Fruit fly (Drosophila melanogaster) whole organism, embryonic: ENCODE results near the gene CycG.

ENCODE experiments used
- ATbp ChIP-seq: fragments of 200-800 bp; sonication (Bioruptor generic); optimal IDR thresholded peaks from 2 replicates; lab custom pipeline; 2017; ENCODE audit warnings: missing biosample characterization, mild to moderate bottlenecking, missing genetic modification characterization, missing genetic modification reagents
- Awh ChIP-seq: fragments of 200-800 bp; sonication (Bioruptor generic); IDR thresholded peaks from 2 replicates; pipeline ENCODE4, ENCODE4 v1.3.6; 2022; ENCODE audit warnings: missing biosample characterization, missing genetic modification characterization
- CG10209 ChIP-seq: fragments of 200-800 bp; sonication (Bioruptor generic); optimal IDR thresholded peaks from 3 replicates; lab custom pipeline; 2017; ENCODE audit warnings: missing biosample characterization, mild to moderate bottlenecking, missing genetic modification characterization, missing genetic modification reagents
- CG10366 ChIP-seq: fragments of 200-800 bp; sonication (Bioruptor generic); IDR thresholded peaks from 2 replicates; pipeline ENCODE4 v1.3.6; 2022; ENCODE audit warnings: missing biosample characterization, missing genetic modification characterization
- CG12219 ChIP-seq: fragments of 200-800 bp; sonication (Bioruptor generic); optimal IDR thresholded peaks from 3 replicates; lab custom pipeline; 2018; ENCODE audit warnings: missing biosample characterization, mild to moderate bottlenecking, missing genetic modification characterization
- CG12744 ChIP-seq: fragments of 200-800 bp; sonication (Bioruptor generic); optimal IDR thresholded peaks from 2 replicates; lab custom pipeline; 2016; ENCODE audit warnings: missing biosample characterization, missing genetic modification characterization
- CG2889 ChIP-seq: fragments of 200-800 bp; sonication (Bioruptor generic); IDR thresholded peaks from 3 replicates; pipeline ENCODE4 v1.3.6; 2022; ENCODE audit warnings: missing biosample characterization, missing genetic modification characterization
- CG31441 ChIP-seq: fragments of 200-800 bp; sonication (Bioruptor generic); IDR thresholded peaks from 2 replicates; pipeline ENCODE4 v1.3.6; 2022; ENCODE audit warnings: missing biosample characterization, missing genetic modification characterization
- CG3726 ChIP-seq: fragments of 200-800 bp; sonication (Bioruptor generic); IDR thresholded peaks from 3 replicates; pipeline ENCODE4, ENCODE4 v1.3.6; 2022; ENCODE audit warnings: missing biosample characterization, missing genetic modification characterization
- CG3847 ChIP-seq: fragments of 200-800 bp; sonication (Bioruptor generic); IDR thresholded peaks from 2 replicates; pipeline ENCODE4 v1.3.6; 2022; ENCODE audit warnings: missing biosample characterization, missing genetic modification characterization
- CG4424 ChIP-seq: fragments of 200-800 bp; sonication (Bioruptor generic); optimal IDR thresholded peaks from 3 replicates; lab custom pipeline; 2016; ENCODE audit warnings: missing biosample characterization, missing genetic modification characterization
- CG4707 ChIP-seq: fragments of 200-800 bp; sonication (Bioruptor generic); optimal IDR thresholded peaks from 2 replicates; lab custom pipeline; 2018; ENCODE audit warnings: missing biosample characterization, mild to moderate bottlenecking, missing genetic modification characterization, moderate library complexity
- CG4730 ChIP-seq: fragments of 200-800 bp; sonication (Bioruptor generic); IDR thresholded peaks from 2 replicates; pipeline ENCODE4 v1.3.6; 2022; ENCODE audit warnings: missing biosample characterization, missing genetic modification characterization
- CG6854 ChIP-seq: fragments of 200-800 bp; sonication (Bioruptor generic); optimal IDR thresholded peaks from 3 replicates; lab custom pipeline; 2017; ENCODE audit warnings: missing biosample characterization, mild to moderate bottlenecking, missing genetic modification characterization
- CG8944 ChIP-seq: fragments of 200-800 bp; sonication (Bioruptor generic); optimal IDR thresholded peaks from 3 replicates; lab custom pipeline; 2016; ENCODE audit warnings: missing biosample characterization, missing genetic modification characterization
- CG9797 ChIP-seq: fragments of 200-800 bp; sonication (Bioruptor generic); optimal IDR thresholded peaks from 3 replicates; lab custom pipeline; 2018; ENCODE audit warnings: missing biosample characterization, mild to moderate bottlenecking, missing genetic modification characterization
- Dip2 ChIP-seq: fragments of 200-800 bp; sonication (Bioruptor generic); IDR thresholded peaks from 2 replicates; pipeline ENCODE4 v1.3.6; 2022; ENCODE audit warnings: missing biosample characterization, missing genetic modification characterization
- Fer2 ChIP-seq: fragments of 200-800 bp; sonication (Bioruptor generic); optimal IDR thresholded peaks from 2 replicates; lab custom pipeline; 2018; ENCODE audit warnings: missing biosample characterization, mild to moderate bottlenecking, missing genetic modification characterization, moderate library complexity
- HLH54F ChIP-seq: fragments of 200-800 bp; sonication (Bioruptor generic); optimal IDR thresholded peaks from 3 replicates; lab custom pipeline; 2016; ENCODE audit warnings: missing biosample characterization, missing genetic modification characterization
- HLHmδ ChIP-seq: fragments of 200-800 bp; sonication (Bioruptor generic); optimal IDR thresholded peaks from 2 replicates; lab custom pipeline; 2018; ENCODE audit warnings: missing biosample characterization, mild to moderate bottlenecking, missing genetic modification characterization, moderate library complexity
- Hmx ChIP-seq: fragments of 200-800 bp; sonication (Bioruptor generic); optimal IDR thresholded peaks from 2 replicates; lab custom pipeline; 2016; ENCODE audit warnings: missing biosample characterization, missing genetic modification characterization
- Lpt ChIP-seq: fragments of >200 bp; optimal IDR thresholded peaks from 2 replicates; lab custom pipeline; 2018; ENCODE audit warnings: missing biosample characterization, missing genetic modification characterization
- Med ChIP-seq: fragments of 200-800 bp; sonication (Bioruptor generic); peaks from one replicate; lab custom pipeline; 2016; ENCODE audit warnings: missing biosample characterization, missing genetic modification characterization, mild to moderate bottlenecking, inconsistent platforms, moderate library complexity
- NC2α ChIP-seq: fragments of 200-800 bp; sonication (Bioruptor generic); optimal IDR thresholded peaks from 2 replicates; lab custom pipeline; 2016; ENCODE audit warnings: missing biosample characterization, missing genetic modification characterization
- Nf-YC ChIP-seq: fragments of 200-800 bp; optimal IDR thresholded peaks from 3 replicates; lab custom pipeline; 2019; ENCODE audit warnings: missing biosample characterization, mild to moderate bottlenecking, missing genetic modification characterization, moderate library complexity
- Sin3A ChIP-seq: fragments of >200 bp; optimal IDR thresholded peaks from 2 replicates; lab custom pipeline; 2018
- Trl ChIP-seq, 3 experiments: fragments of >200 bp in 2 of 3; fragments of 200-800 bp in 1 of 3; sonication (Bioruptor generic) in 1 of 3; optimal IDR thresholded peaks; 2 replicates in 1 of 3; 3 replicates in 2 of 3; lab custom pipeline; 2016 to 2017; ENCODE audit warnings: missing biosample characterization in 1 of 3, missing genetic modification characterization in 1 of 3
- Usf ChIP-seq: fragments of 200-800 bp; sonication (Bioruptor generic); optimal IDR thresholded peaks from 2 replicates; lab custom pipeline; 2017; ENCODE audit warnings: missing genotype, missing biosample characterization, missing genetic modification characterization
- Xrp1 ChIP-seq: fragments of 200-800 bp; sonication (Bioruptor generic); IDR thresholded peaks from 2 replicates; pipeline ENCODE4 v1.3.6; 2022; ENCODE audit warnings: missing biosample characterization, missing genetic modification characterization
- ab ChIP-seq: fragments of 200-800 bp; sonication (Bioruptor generic); optimal IDR thresholded peaks from 2 replicates; lab custom pipeline; 2016; ENCODE audit warnings: missing biosample characterization, missing genetic modification characterization
- al ChIP-seq: fragments of 200-800 bp; sonication (Bioruptor generic); IDR thresholded peaks from 2 replicates; pipeline ENCODE4 v1.3.6; 2022; ENCODE audit warnings: missing biosample characterization, missing genetic modification characterization
- aop ChIP-seq: fragments of 200-800 bp; sonication (Bioruptor generic); IDR thresholded peaks from 2 replicates; pipeline ENCODE4 v1.3.6; 2022; ENCODE audit warnings: missing biosample characterization, missing genetic modification characterization
- chn ChIP-seq: fragments of 200-800 bp; sonication (Bioruptor generic); optimal IDR thresholded peaks from 2 replicates; lab custom pipeline; 2016; ENCODE audit warnings: missing biosample characterization, missing genetic modification characterization
- ci ChIP-seq: fragments of 200-800 bp; sonication (Bioruptor generic); IDR thresholded peaks from 3 replicates; pipeline ENCODE4 v1.3.6; 2022; ENCODE audit warnings: missing biosample characterization, missing genetic modification characterization
- dati ChIP-seq: fragments of 200-800 bp; sonication (Bioruptor generic); IDR thresholded peaks from 2 replicates; pipeline ENCODE4 v1.3.6; 2022; ENCODE audit warnings: missing biosample characterization, missing genetic modification characterization
- disco-r ChIP-seq: fragments of 200-800 bp; sonication (Bioruptor generic); optimal IDR thresholded peaks from 2 replicates; lab custom pipeline; 2016; ENCODE audit warnings: missing biosample characterization, missing genetic modification characterization
- dm ChIP-seq: fragments of 200-800 bp; sonication (Bioruptor generic); optimal IDR thresholded peaks from 3 replicates; lab custom pipeline; 2016; ENCODE audit warnings: missing biosample characterization, missing genetic modification characterization
- fd96Cb ChIP-seq: fragments of 200-800 bp; sonication (Bioruptor generic); optimal IDR thresholded peaks from 2 replicates; lab custom pipeline; 2018; ENCODE audit warnings: missing biosample characterization, mild to moderate bottlenecking, missing genetic modification characterization, moderate library complexity
- gcm ChIP-seq: fragments of 200-800 bp; sonication (Bioruptor generic); optimal IDR thresholded peaks from 2 replicates; lab custom pipeline; 2019; ENCODE audit warnings: missing biosample characterization, mild to moderate bottlenecking, missing genetic modification characterization, moderate library complexity
- gcm2 ChIP-seq: fragments of 200-800 bp; sonication (Bioruptor generic); optimal IDR thresholded peaks from 2 replicates; lab custom pipeline; 2016; ENCODE audit warnings: missing biosample characterization, missing genetic modification characterization
- lola ChIP-seq, 3 experiments: fragments of >200 bp in 2 of 3; fragments of 200-800 bp in 1 of 3; sonication (Bioruptor generic) in 1 of 3; optimal IDR thresholded peaks; 2 replicates each; lab custom pipeline; 2017 to 2019; ENCODE audit warnings: missing biosample characterization in 3 of 3, missing genetic modification characterization in 3 of 3, mild to moderate bottlenecking in 1 of 3, moderate library complexity in 1 of 3
- nau ChIP-seq: fragments of 200-800 bp; sonication (Bioruptor generic); optimal IDR thresholded peaks from 3 replicates; lab custom pipeline; 2017; ENCODE audit warnings: missing biosample characterization, mild to moderate bottlenecking, missing genetic modification characterization, missing genetic modification reagents
- nerfin-2 ChIP-seq: fragments of 200-800 bp; sonication (Bioruptor generic); IDR thresholded peaks from 2 replicates; pipeline ENCODE4 v1.3.6; 2022; ENCODE audit warnings: missing biosample characterization, missing genetic modification characterization; ENCODE audit not compliant: partially characterized antibody
- pita ChIP-seq: fragments of 200-800 bp; sonication (Bioruptor generic); optimal IDR thresholded peaks from 2 replicates; lab custom pipeline; 2017; ENCODE audit warnings: missing biosample characterization, mild to moderate bottlenecking, missing genetic modification characterization
- pros ChIP-seq: fragments of 200-800 bp; sonication (Bioruptor generic); optimal IDR thresholded peaks from 3 replicates; lab custom pipeline; 2019; ENCODE audit warnings: missing biosample characterization, mild to moderate bottlenecking, missing genetic modification characterization, moderate library complexity
- so ChIP-seq: fragments of 200-800 bp; sonication (Bioruptor generic); IDR thresholded peaks from 3 replicates; pipeline ENCODE4 v1.3.6; 2022; ENCODE audit warnings: missing biosample characterization, missing genetic modification characterization
- sug ChIP-seq: fragments of 200-800 bp; optimal IDR thresholded peaks from 2 replicates; lab custom pipeline; 2019; ENCODE audit warnings: missing biosample characterization, mild to moderate bottlenecking, missing genetic modification characterization, moderate library complexity
- tap ChIP-seq: fragments of 200-800 bp; optimal IDR thresholded peaks from 3 replicates; lab custom pipeline; 2019; ENCODE audit warnings: missing biosample characterization, mild to moderate bottlenecking, missing genetic modification characterization, moderate library complexity
- tio ChIP-seq: fragments of 200-800 bp; sonication (Bioruptor generic); optimal IDR thresholded peaks from 2 replicates; lab custom pipeline; 2017; ENCODE audit warnings: missing biosample characterization, missing genetic modification characterization, inconsistent platforms
- unpg ChIP-seq: fragments of 200-800 bp; sonication (Bioruptor generic); optimal IDR thresholded peaks from 3 replicates; lab custom pipeline; 2018; ENCODE audit warnings: missing biosample characterization, mild to moderate bottlenecking, missing genetic modification characterization, moderate library complexity
- wek ChIP-seq: fragments of 200-800 bp; sonication (Bioruptor generic); optimal IDR thresholded peaks from 3 replicates; lab custom pipeline; 2018; ENCODE audit warnings: missing biosample characterization, mild to moderate bottlenecking, missing genetic modification characterization, moderate library complexity

CycG gene

dm6 chr3R:31609413-31610054 is 2.9 kb downstream of the CycG start (continued):
- no peak for TF ChIP-seq CG31441
- TF ChIP-seq Hmx (GFP tag; lab: Kevin White, UChicago): no peak
- TF ChIP-seq chn (GFP tag; lab: Kevin White, UChicago): peak; percentile 40
- TF ChIP-seq unpg (GFP tag; lab: Kevin White, UChicago): peak; percentile 30
- no peak for TF ChIP-seq pita (GFP tag; lab: Kevin White, UChicago)
- TF ChIP-seq ab (GFP tag; lab: Kevin White, UChicago): no peak
- no peak for TF ChIP-seq so (GFP tag; lab: Robert Waterston, UW)
- TF ChIP-seq CG12219 (GFP tag; lab: Kevin White, UChicago): no peak
- no peak for TF ChIP-seq Usf
- no peak for TF ChIP-seq Awh (GFP tag; lab: Robert Waterston, UW)
- no peak for TF ChIP-seq Dip2
- no peak for TF ChIP-seq Fer2
- TF ChIP-seq HLH54F (GFP tag; lab: Kevin White, UChicago): peak; percentile 11
- TF ChIP-seq Sin3A (lab: Kevin White, UChicago): peak; percentile 23
- no peak for TF ChIP-seq CG4730
- no peak for TF ChIP-seq Lpt
- peak; percentile 22 for TF ChIP-seq dm (GFP tag; lab: Kevin White, UChicago)
- peak; percentile 41 for TF ChIP-seq sug (tag; lab: Kevin White, UChicago)
- TF ChIP-seq Nf-YC (tag; lab: Kevin White, UChicago): peak; percentile 43
- TF ChIP-seq gcm: peak; percentile 21
- TF ChIP-seq CG3847 (GFP tag; lab: Robert Waterston, UW): no peak
- peak; percentile 60 for TF ChIP-seq wek
- no peak for TF ChIP-seq NC2α (GFP tag; lab: Kevin White, UChicago)
- TF ChIP-seq Trl (optimal IDR thresholded peaks at IDR 0.05; lab: Kevin White, UChicago): no peak
- peak; percentile 18 for TF ChIP-seq Trl (GFP tag; optimal IDR thresholded peaks at IDR 0.05; lab: Kevin White, UChicago)
- TF ChIP-seq CG8944: no peak
- peak; percentile 98 for TF ChIP-seq Med (GFP tag; lab: Kevin White, UChicago)
- TF ChIP-seq fd96Cb (tag; lab: Kevin White, UChicago): no peak
- TF ChIP-seq CG3726 (GFP tag; lab: Robert Waterston, UW): no peak
- TF ChIP-seq lola (GFP tag; optimal IDR thresholded peaks at IDR 0.05; lab: Kevin White, UChicago): no peak
- TF ChIP-seq gcm2: no peak
- peak; percentile 16 for TF ChIP-seq ATbp
- TF ChIP-seq tap (tag; lab: Kevin White, UChicago): peak; percentile 53
- TF ChIP-seq HLHmδ: no peak
- peak; percentile 93 for TF ChIP-seq CG9797 (GFP tag; lab: Kevin White, UChicago)
- peak; percentile 31 for TF ChIP-seq CG10209 (GFP tag; lab: Kevin White, UChicago)
- peak; percentile 17 for TF ChIP-seq CG12744
- TF ChIP-seq CG6854: peak; percentile 62
- peak; percentile 1 for TF ChIP-seq CG4424 (GFP tag; lab: Kevin White, UChicago)
- no peak for TF ChIP-seq ci (GFP tag; lab: Robert Waterston, UW)
- no peak for TF ChIP-seq aop
- no peak for TF ChIP-seq al (GFP tag; lab: Robert Waterston, UW)
- TF ChIP-seq CG2889 (GFP tag; lab: Robert Waterston, UW): no peak
- TF ChIP-seq disco-r (GFP tag; lab: Kevin White, UChicago): peak; percentile 1
- TF ChIP-seq dati (GFP tag; lab: Robert Waterston, UW): no peak
- peak; percentile 46 for TF ChIP-seq CG4707 (GFP tag; lab: Kevin White, UChicago)
- TF ChIP-seq tio (GFP tag; lab: Kevin White, UChicago): no peak
- TF ChIP-seq CG10366 (GFP tag; lab: Robert Waterston, UW): no peak
- TF ChIP-seq nau (GFP tag; lab: Kevin White, UChicago): no peak
- no peak for TF ChIP-seq pros (GFP tag; lab: Kevin White, UChicago)
- no peak for TF ChIP-seq nerfin-2 (GFP tag; lab: Robert Waterston, UW)
- no peak for TF ChIP-seq Xrp1
